Worm (Caenorhabditis elegans) whole organism, L2 larva: Measurements from ENCODE around the gene F11A10.6.

ENCODE experiments used
- ama-1 ChIP-seq: fragments of 150-350 bp; optimal IDR thresholded peaks from 2 replicates; lab custom pipeline; 2018; ENCODE audit warnings: inconsistent platforms
- ceh-82 ChIP-seq: fragments of 150-350 bp; optimal IDR thresholded peaks from 2 replicates; lab custom pipeline; 2014; ENCODE audit warnings: missing biosample characterization, missing genetic modification characterization
- elt-3 ChIP-seq: sonication (generic microtip); optimal IDR thresholded peaks from 2 replicates; lab custom pipeline; 2017; ENCODE audit warnings: missing biosample characterization, missing genetic modification characterization
- lin-39 ChIP-seq: fragments of 150-350 bp; optimal IDR thresholded peaks from 2 replicates; lab custom pipeline; 2014; ENCODE audit warnings: missing biosample characterization, missing genetic modification reagents, missing genetic modification characterization
- mdl-1 ChIP-seq, 2 experiments: fragments of 150-350 bp in 1 of 2; sonication (generic microtip) in 1 of 2; optimal IDR thresholded peaks; 2 replicates each; lab custom pipeline; 2017; ENCODE audit warnings: missing biosample characterization in 2 of 2, missing genetic modification characterization in 2 of 2
- nhr-237 ChIP-seq: fragments of 150-350 bp; optimal IDR thresholded peaks from 2 replicates; lab custom pipeline; 2014; ENCODE audit warnings: missing biosample characterization, missing genetic modification characterization
- nhr-77 ChIP-seq: fragments of 150-350 bp; optimal IDR thresholded peaks from 2 replicates; lab custom pipeline; 2014; ENCODE audit warnings: missing biosample characterization, missing genetic modification characterization
- skn-1 ChIP-seq: sonication (generic microtip); optimal IDR thresholded peaks from 2 replicates; lab custom pipeline; 2017; ENCODE audit warnings: missing biosample characterization, missing genetic modification characterization
- unc-62 ChIP-seq: fragments of 150-350 bp; optimal IDR thresholded peaks from 2 replicates; lab custom pipeline; 2014; ENCODE audit warnings: missing biosample characterization, missing genetic modification reagents, missing genetic modification characterization
- ztf-11 ChIP-seq: sonication (generic microtip); optimal IDR thresholded peaks from 2 replicates; lab custom pipeline; 2017; ENCODE audit warnings: missing biosample characterization, missing genetic modification characterization

ce11 chrIV:12109743-12110142 is 20.3 kb upstream of the F11A10.6 start:
- no peak for TF ChIP-seq ztf-11 (tag; lab: Kevin White, UChicago)
- no peak for TF ChIP-seq nhr-237 (tag; lab: Kevin White, UChicago)
- no peak for TF ChIP-seq skn-1 (tag; lab: Kevin White, UChicago)
- TF ChIP-seq nhr-77 (tag; lab: Kevin White, UChicago) = no peak
- no peak for TF ChIP-seq unc-62
- TF ChIP-seq ceh-82 (tag; lab: Kevin White, UChicago) = no peak
- TF ChIP-seq lin-39 (tag; lab: Kevin White, UChicago) = no peak
- TF ChIP-seq elt-3 (tag; lab: Kevin White, UChicago) = no peak
- no peak for TF ChIP-seq mdl-1 (tag; optimal IDR thresholded peaks at IDR 0.05; lab: Kevin White, UChicago)
- TF ChIP-seq ama-1 (lab: Kevin White, UChicago) = no peak
